Worm (Caenorhabditis elegans) whole organism, L4 larva: Measurements from ENCODE around the gene CD4.8.

ENCODE experiments used
- Y75B8A.6 ChIP-seq: fragments of 200-800 bp; sonication (Bioruptor generic); IDR thresholded peaks from 2 replicates; pipeline ENCODE4 v1.3.6; 2022; ENCODE audit warnings: missing genetic modification reagents, missing genetic modification characterization, missing compliant biosample characterization
- ceh-20 ChIP-seq: fragments of 200-800 bp; sonication (Bioruptor generic); IDR thresholded peaks from 2 replicates; pipeline ENCODE4 v1.3.6; 2022; ENCODE audit warnings: missing genetic modification reagents, missing genetic modification characterization, missing compliant biosample characterization
- daf-12 ChIP-seq: fragments of 150-350 bp; optimal IDR thresholded peaks from 2 replicates; lab custom pipeline; 2014; ENCODE audit warnings: missing biosample characterization, missing genetic modification reagents, missing genetic modification characterization
- dmd-6 ChIP-seq: fragments of 200-800 bp; sonication (Bioruptor generic); IDR thresholded peaks from 2 replicates; pipeline ENCODE4 v1.3.6; 2022; ENCODE audit warnings: missing genetic modification reagents, missing genetic modification characterization, missing compliant biosample characterization
- hmg-1.1 ChIP-seq: fragments of 200-800 bp; sonication (Bioruptor generic); IDR thresholded peaks from 2 replicates; pipeline ENCODE4 v1.3.6; 2022; ENCODE audit warnings: missing genetic modification reagents, missing genetic modification characterization, missing compliant biosample characterization
- jun-1 ChIP-seq: fragments of 150-350 bp; optimal IDR thresholded peaks from 2 replicates; lab custom pipeline; 2014; ENCODE audit warnings: missing biosample characterization, missing genetic modification reagents, missing genetic modification characterization
- pha-4 ChIP-seq, 2 experiments: fragments of 150-350 bp in 1 of 2; fragments of 200-800 bp in 1 of 2; sonication (Bioruptor generic) in 1 of 2; IDR thresholded peaks in 1 of 2; optimal IDR thresholded peaks in 1 of 2; 2 replicates each; pipeline versions ENCODE4 v1.3.6 to Lab custom; 2014 to 2022; ENCODE audit warnings: missing genetic modification characterization in 2 of 2, missing genetic modification reagents in 2 of 2, missing biosample characterization in 1 of 2, missing compliant biosample characterization in 1 of 2
- spr-1 ChIP-seq: sonication (generic microtip); optimal IDR thresholded peaks from 2 replicates; lab custom pipeline; 2016; ENCODE audit warnings: mild to moderate bottlenecking, missing genetic modification characterization, missing compliant biosample characterization
- spr-3 ChIP-seq: fragments of 200-800 bp; sonication (Bioruptor generic); optimal IDR thresholded peaks from 2 replicates; lab custom pipeline; 2018; ENCODE audit warnings: mild to moderate bottlenecking, missing genetic modification characterization, missing compliant biosample characterization
- tag-97 ChIP-seq: fragments of 200-800 bp; sonication (Bioruptor generic); IDR thresholded peaks from 2 replicates; pipeline ENCODE4 v1.3.6; 2022; ENCODE audit warnings: missing genetic modification characterization, missing compliant biosample characterization
- unc-62 ChIP-seq, 3 experiments: fragments of 150-350 bp in 1 of 3; sonication (generic microtip); optimal IDR thresholded peaks in 2 of 3; peaks in 1 of 3; 1 replicate in 1 of 3; 2 replicates in 2 of 3; lab custom pipeline; 2014 to 2017; ENCODE audit warnings: missing biosample characterization in 3 of 3, missing genetic modification characterization in 3 of 3, missing genetic modification reagents in 3 of 3, missing genotype in 1 of 3
- zag-1 ChIP-seq: fragments of 150-350 bp; optimal IDR thresholded peaks from 2 replicates; lab custom pipeline; 2014; ENCODE audit warnings: missing biosample characterization, missing genetic modification characterization

Gene CD4.8

ce11 chrV:5559882-5560281 lies 41.3 kb downstream of the CD4.8 start (continued):
- TF ChIP-seq pha-4 (GFP tag; IDR thresholded peaks at IDR 0.05; lab: Robert Waterston, UW) (no peak), pha-4 (tag; optimal IDR thresholded peaks at IDR 0.05; lab: Kevin White, UChicago) (peak; percentile 26), spr-3 (GFP tag; lab: Kevin White, UChicago) (no peak), hmg-1.1 (no peak), dmd-6 (peak; percentile 75), zag-1 (tag; lab: Kevin White, UChicago) (no peak)

- TF ChIP-seq unc-62 (GFP tag; optimal IDR thresholded peaks at IDR 0.05 in 1 of 2; lab: Kevin White, UChicago) (no peak), unc-62 (tag; optimal IDR thresholded peaks at IDR 0.05; lab: Kevin White, UChicago) (no peak), jun-1 (no peak), dmd-6 (0 out of 2 replicates have a peak, but pooled peaks have one; percentile 4), Y75B8A.6 (no peak), spr-1 (tag; lab: Kevin White, UChicago) (no peak), ceh-20 (GFP tag; lab: Robert Waterston, UW) (no peak), tag-97 (GFP tag; lab: Robert Waterston, UW) (no peak), daf-12 (tag; lab: Kevin White, UChicago) (no peak)
These were observed 42.6 kb downstream of the CD4.8 start, which contains the start of gene glb-5 for ce11 chrV:5558590-5558989. TSS of gene glb-5 (plus strand) at chrV:5558890.
